Worm (Caenorhabditis elegans): ENCODE data around the gene srv-6.

srv-6 gene

DNA sequence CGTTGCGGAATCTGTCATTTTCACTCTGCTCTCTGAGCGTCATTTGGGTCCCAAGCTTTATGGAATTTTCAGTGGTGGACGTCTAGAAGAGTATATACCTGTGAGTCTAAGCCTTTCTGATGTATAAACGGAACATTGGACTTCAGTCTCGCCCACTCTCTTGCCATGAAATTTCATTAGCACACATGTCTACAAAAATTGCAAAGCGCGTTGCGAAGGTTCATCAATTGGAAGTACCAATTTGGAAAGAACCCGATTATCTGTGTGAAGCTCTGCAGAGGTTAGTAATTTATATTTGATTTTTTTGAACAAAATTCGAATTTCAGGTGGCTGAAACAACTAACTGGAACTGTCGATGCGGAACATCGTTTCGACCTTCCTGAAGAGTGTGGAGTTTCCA lies 32.9 kb downstream of the srv-6 start:
- TF ChIP-seq nfya-1 (tag; optimal IDR thresholded peaks at IDR 0.05; ENCODE audit: insufficient read depth), result no peak
- TF ChIP-seq nhr-28 (tag; optimal IDR thresholded peaks at IDR 0.05), result no peak
- TF ChIP-seq mdl-1 (tag; optimal IDR thresholded peaks at IDR 0.05), result no peak
- no peak for TF ChIP-seq unc-62 (GFP tag; optimal IDR thresholded peaks at IDR 0.05)
- TF ChIP-seq nhr-77 (tag; optimal IDR thresholded peaks at IDR 0.05), result no peak
- TF ChIP-seq egl-27 (tag; optimal IDR thresholded peaks at IDR 0.05), result no peak
- no peak for TF ChIP-seq fos-1 (tag; optimal IDR thresholded peaks at IDR 0.05)
- TF ChIP-seq mml-1 (tag; optimal IDR thresholded peaks at IDR 0.05), result no peak
- TF ChIP-seq skn-1 (tag; optimal IDR thresholded peaks at IDR 0.05), result no peak
- no peak for TF ChIP-seq jun-1 (tag; optimal IDR thresholded peaks at IDR 0.05)

DNA sequence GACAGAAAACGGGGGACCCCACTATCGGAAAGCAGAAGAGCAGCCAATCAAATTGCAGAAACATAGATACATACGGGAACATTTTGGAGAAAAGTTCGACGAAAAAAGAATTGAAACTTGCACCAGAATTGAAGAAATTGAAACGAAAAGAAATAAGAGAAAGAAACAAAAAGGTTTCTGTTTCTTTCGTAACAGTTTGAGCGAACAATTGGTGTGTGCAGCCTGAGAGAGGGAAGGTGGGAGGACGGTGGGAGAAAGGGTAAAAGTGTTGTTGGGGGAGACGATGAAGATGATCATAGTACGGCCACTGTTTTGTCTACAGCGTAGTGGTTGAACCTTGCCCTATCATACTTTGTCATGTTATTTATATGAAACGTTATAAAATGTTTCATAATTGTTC lies 38.1 kb downstream of the srv-6 start:
- TF ChIP-seq nhr-77 (tag; optimal IDR thresholded peaks at IDR 0.05) (no peak), unc-39 (tag; optimal IDR thresholded peaks at IDR 0.05) (no peak), ama-1 (optimal IDR thresholded peaks at IDR 0.05) (no peak), elt-2 (tag; optimal IDR thresholded peaks at IDR 0.05) (peak; percentile 32)

DNA sequence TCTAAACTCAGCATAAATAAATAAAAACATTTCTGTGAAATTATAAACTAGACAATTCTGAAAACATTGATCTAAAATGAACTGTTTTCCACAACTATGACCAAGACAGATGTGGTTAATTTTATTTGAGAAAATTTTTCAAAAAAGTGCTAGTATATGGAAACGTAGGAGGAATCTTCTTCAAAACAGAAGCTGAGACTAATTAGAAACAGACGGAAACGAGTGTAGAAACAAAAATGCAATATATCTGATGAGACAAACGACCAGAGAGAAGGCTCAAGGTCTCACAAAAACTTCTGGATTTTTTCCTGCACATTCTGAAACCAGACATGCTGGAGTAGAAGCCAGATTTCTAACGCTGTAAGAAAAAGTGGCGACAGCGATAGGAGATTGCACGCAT lies 39.1 kb downstream of the srv-6 start:
- TF ChIP-seq nhr-11 (tag; optimal IDR thresholded peaks at IDR 0.05), result no peak
- TF ChIP-seq ceh-9 (tag; optimal IDR thresholded peaks at IDR 0.05), result no peak
- TF ChIP-seq nhr-28 (tag; optimal IDR thresholded peaks at IDR 0.05), result no peak
- no peak for TF ChIP-seq lin-15B (tag; optimal IDR thresholded peaks at IDR 0.05)
- TF ChIP-seq mdl-1 (tag; optimal IDR thresholded peaks at IDR 0.05), result no peak
- TF ChIP-seq unc-39 (tag; optimal IDR thresholded peaks at IDR 0.05), result no peak
- TF ChIP-seq fkh-10 (GFP tag; optimal IDR thresholded peaks at IDR 0.05), result no peak
- TF ChIP-seq nhr-12 (tag; optimal IDR thresholded peaks at IDR 0.05), result no peak
- TF ChIP-seq ztf-11 (tag; optimal IDR thresholded peaks at IDR 0.05), result no peak
- no peak for TF ChIP-seq pqm-1 (tag; optimal IDR thresholded peaks at IDR 0.05)
- TF ChIP-seq egl-27 (tag; optimal IDR thresholded peaks at IDR 0.05), result no peak

DNA sequence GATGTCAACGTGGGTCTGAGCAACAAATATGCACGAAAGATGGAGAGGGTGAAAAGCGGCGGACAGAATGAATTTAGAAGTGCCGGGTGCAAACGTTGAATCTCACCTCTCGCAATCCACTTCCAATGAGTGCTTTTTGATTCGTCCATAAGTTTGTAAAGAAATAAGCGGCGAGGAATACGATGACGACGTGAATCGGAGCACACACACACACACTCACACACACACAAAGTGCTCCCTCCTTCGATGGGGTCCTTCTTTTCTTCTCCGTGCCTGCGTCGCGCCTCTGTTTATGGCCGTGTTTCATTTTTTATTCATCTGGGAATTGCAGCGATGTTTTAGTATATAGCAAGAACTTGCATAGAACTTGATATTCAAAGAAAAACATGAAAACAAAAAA lies 40.6 kb downstream of the srv-6 start, which contains the start of gene paf-2:
paf-2 (minus strand) TSS at position 290 of the 400 bp plus-strand sequence.
- TF ChIP-seq egl-5 (tag; optimal IDR thresholded peaks at IDR 0.05) (peak; percentile 1), elt-3 (tag; optimal IDR thresholded peaks at IDR 0.05) (no peak), lin-39 (tag; optimal IDR thresholded peaks at IDR 0.05) (peak; percentile 21), sea-2 (GFP tag; optimal IDR thresholded peaks at IDR 0.05) (no peak)

DNA sequence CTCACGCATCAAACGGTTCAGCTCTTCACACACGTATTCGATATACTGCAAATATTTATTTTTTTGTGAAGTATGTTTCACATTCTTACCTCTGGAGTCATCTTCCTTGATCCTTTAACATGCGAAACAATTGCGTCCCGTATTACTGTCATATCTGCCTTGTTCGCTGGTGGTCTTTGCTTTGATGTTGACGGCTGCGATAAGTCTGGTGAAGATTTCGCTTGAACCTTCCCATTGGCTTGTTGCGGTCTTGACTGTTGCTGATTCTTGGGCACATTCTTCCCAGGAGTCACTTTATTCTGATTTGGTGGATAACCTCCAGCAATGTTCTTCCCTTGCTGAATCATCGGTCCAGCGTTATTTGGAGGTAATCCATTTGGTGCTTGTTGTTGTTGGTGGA lies 46.3 kb downstream of the srv-6 start:
- TF ChIP-seq unc-39 (tag; optimal IDR thresholded peaks at IDR 0.05) (no peak), nhr-23 (tag; optimal IDR thresholded peaks at IDR 0.05) (no peak), fos-1 (tag; optimal IDR thresholded peaks at IDR 0.05) (no peak), jun-1 (tag; optimal IDR thresholded peaks at IDR 0.05) (no peak), ztf-4 (tag; optimal IDR thresholded peaks at IDR 0.05) (no peak), nhr-28 (tag; optimal IDR thresholded peaks at IDR 0.05) (no peak), nhr-237 (tag; optimal IDR thresholded peaks at IDR 0.05) (no peak), elt-3 (tag; optimal IDR thresholded peaks at IDR 0.05) (no peak), lsy-12 (tag; optimal IDR thresholded peaks at IDR 0.05) (no peak), skn-1 (tag; optimal IDR thresholded peaks at IDR 0.05) (no peak), nhr-12 (tag; optimal IDR thresholded peaks at IDR 0.05) (no peak), nfya-1 (tag; optimal IDR thresholded peaks at IDR 0.05; ENCODE audit: insufficient read depth) (no peak), nhr-11 (tag; optimal IDR thresholded peaks at IDR 0.05) (no peak), ama-1 (optimal IDR thresholded peaks at IDR 0.05) (no peak), eor-1 (tag; optimal IDR thresholded peaks at IDR 0.05) (no peak), zag-1 (tag; optimal IDR thresholded peaks at IDR 0.05) (no peak), ceh-9 (tag; optimal IDR thresholded peaks at IDR 0.05) (no peak), mdl-1 (tag; optimal IDR thresholded peaks at IDR 0.05) (no peak)

DNA sequence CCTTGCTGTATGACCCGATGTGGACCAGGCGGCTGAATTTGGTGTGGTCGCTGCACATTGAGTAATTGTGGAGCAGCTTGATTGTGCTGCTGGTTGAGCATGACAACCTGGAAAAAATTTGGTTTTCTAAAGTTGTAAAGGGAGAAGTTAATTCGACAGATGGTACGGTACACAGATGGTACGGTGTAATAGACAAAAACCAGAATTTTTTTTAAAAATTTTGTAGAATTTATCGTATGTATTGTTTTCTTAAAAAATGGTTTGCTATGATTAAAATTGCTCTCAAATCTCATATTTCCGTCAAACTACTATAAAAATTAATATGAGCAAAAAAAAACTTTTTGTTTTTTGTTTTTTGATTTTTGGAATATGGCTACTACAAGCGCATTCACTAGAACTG lies 50.0 kb downstream of the srv-6 start, which contains the start of gene pqn-15:
pqn-15 (minus strand) TSS at position 101 of the 400 bp plus-strand sequence.
- no peak for TF ChIP-seq eor-1 (tag; optimal IDR thresholded peaks at IDR 0.05)
- no peak for TF ChIP-seq ama-1 (optimal IDR thresholded peaks at IDR 0.05)
- TF ChIP-seq elt-3 (tag; optimal IDR thresholded peaks at IDR 0.05), result no peak
- no peak for TF ChIP-seq snpc-4 (tag; optimal IDR thresholded peaks at IDR 0.05)

Measured in whole organism, L3 larva.